Worm (Caenorhabditis elegans) whole organism, L3 larva: ENCODE data around the gene cyn-4.
A peak's percentile ranks its signal among the peaks of the same experiment; 100 is the strongest.

Source experiments
- R02D3.7 ChIP-seq: fragments of 150-350 bp; optimal IDR thresholded peaks from 2 replicates; lab custom pipeline; 2014; ENCODE audit warnings: missing biosample characterization, missing genetic modification characterization
- ZK546.5 ChIP-seq: sonication (generic microtip); optimal IDR thresholded peaks from 2 replicates; lab custom pipeline; 2017; ENCODE audit warnings: missing biosample characterization, missing genetic modification characterization
- aly-2 ChIP-seq: fragments of 150-350 bp; optimal IDR thresholded peaks from 2 replicates; lab custom pipeline; 2014; ENCODE audit warnings: missing biosample characterization, missing genetic modification characterization
- ceh-16 ChIP-seq: sonication (generic microtip); optimal IDR thresholded peaks from 2 replicates; lab custom pipeline; 2017; ENCODE audit warnings: missing biosample characterization, missing genetic modification characterization
- ceh-28 ChIP-seq: fragments of 150-350 bp; optimal IDR thresholded peaks from 2 replicates; lab custom pipeline; 2014; ENCODE audit warnings: missing biosample characterization, missing genetic modification reagents, missing genetic modification characterization
- ceh-82 ChIP-seq: fragments of 150-350 bp; optimal IDR thresholded peaks from 2 replicates; lab custom pipeline; 2014; ENCODE audit warnings: missing biosample characterization, missing genetic modification characterization
- ceh-9 ChIP-seq: sonication (generic microtip); optimal IDR thresholded peaks from 2 replicates; lab custom pipeline; 2018; ENCODE audit warnings: missing biosample characterization, missing genetic modification characterization
- daf-12 ChIP-seq: fragments of 150-350 bp; optimal IDR thresholded peaks from 2 replicates; lab custom pipeline; 2014; ENCODE audit warnings: missing biosample characterization, missing genetic modification reagents, missing genetic modification characterization
- egl-27 ChIP-seq: sonication (generic microtip); optimal IDR thresholded peaks from 4 replicates; lab custom pipeline; 2017; ENCODE audit warnings: missing biosample characterization, missing genetic modification reagents, missing genetic modification characterization
- egl-5 ChIP-seq: fragments of 150-350 bp; optimal IDR thresholded peaks from 2 replicates; lab custom pipeline; 2017; ENCODE audit warnings: missing biosample characterization, missing genetic modification reagents, missing genetic modification characterization, inconsistent platforms
- elt-1 ChIP-seq: fragments of 150-350 bp; optimal IDR thresholded peaks from 2 replicates; lab custom pipeline; 2014; ENCODE audit warnings: missing biosample characterization, missing genetic modification characterization
- elt-2 ChIP-seq: sonication (generic microtip); optimal IDR thresholded peaks from 2 replicates; lab custom pipeline; 2016; ENCODE audit warnings: missing genetic modification reagents, mild to moderate bottlenecking, missing genetic modification characterization, missing compliant biosample characterization
- fkh-10 ChIP-seq: sonication (generic microtip); optimal IDR thresholded peaks from 2 replicates; lab custom pipeline; 2017; ENCODE audit warnings: missing biosample characterization, missing genetic modification reagents, missing genetic modification characterization
- fkh-2 ChIP-seq: fragments of 150-350 bp; optimal IDR thresholded peaks from 2 replicates; lab custom pipeline; 2014; ENCODE audit warnings: missing biosample characterization, missing genetic modification reagents, missing genetic modification characterization
- fos-1 ChIP-seq: fragments of 150-350 bp; optimal IDR thresholded peaks from 2 replicates; lab custom pipeline; 2014; ENCODE audit warnings: missing biosample characterization, missing genetic modification characterization
- hmg-11 ChIP-seq: sonication (generic microtip); optimal IDR thresholded peaks from 2 replicates; lab custom pipeline; 2016; ENCODE audit warnings: missing genetic modification characterization, missing compliant biosample characterization
- jun-1 ChIP-seq: fragments of 150-350 bp; optimal IDR thresholded peaks from 2 replicates; lab custom pipeline; 2014; ENCODE audit warnings: missing biosample characterization, missing genetic modification reagents, missing genetic modification characterization
- lin-15B ChIP-seq: fragments of 150-350 bp; optimal IDR thresholded peaks from 2 replicates; lab custom pipeline; 2014; ENCODE audit warnings: missing biosample characterization, missing genetic modification characterization
- lin-39 ChIP-seq: fragments of 150-350 bp; optimal IDR thresholded peaks from 2 replicates; lab custom pipeline; 2018; ENCODE audit warnings: missing biosample characterization, missing genetic modification reagents, missing genetic modification characterization
- lsy-12 ChIP-seq: sonication (generic microtip); optimal IDR thresholded peaks from 2 replicates; lab custom pipeline; 2016; ENCODE audit warnings: mild to moderate bottlenecking, missing genetic modification characterization, missing compliant biosample characterization
- mml-1 ChIP-seq: fragments of 150-350 bp; sonication (generic microtip); optimal IDR thresholded peaks from 3 replicates; lab custom pipeline; 2014; ENCODE audit warnings: missing biosample characterization, missing genetic modification characterization
- nfya-1 ChIP-seq: sonication (generic microtip); optimal IDR thresholded peaks from 2 replicates; lab custom pipeline; 2017; ENCODE audit warnings: missing genetic modification characterization, mild to moderate bottlenecking, missing compliant biosample characterization, antibody characterized with exemption, moderate library complexity; ENCODE audit not compliant: insufficient read depth
- nhr-11 ChIP-seq: fragments of 150-350 bp; optimal IDR thresholded peaks from 2 replicates; lab custom pipeline; 2014; ENCODE audit warnings: missing biosample characterization, missing genetic modification characterization
- nhr-23 ChIP-seq: fragments of 150-350 bp; optimal IDR thresholded peaks from 2 replicates; lab custom pipeline; 2014; ENCODE audit warnings: missing biosample characterization, missing genetic modification reagents, missing genetic modification characterization
- nhr-25 ChIP-seq: sonication (generic microtip); optimal IDR thresholded peaks from 2 replicates; lab custom pipeline; 2017; ENCODE audit warnings: missing biosample characterization, missing genetic modification characterization
- nhr-28 ChIP-seq: fragments of 150-350 bp; optimal IDR thresholded peaks from 2 replicates; lab custom pipeline; 2014; ENCODE audit warnings: missing biosample characterization, missing genetic modification characterization
- nhr-43 ChIP-seq: sonication (generic microtip); optimal IDR thresholded peaks from 2 replicates; lab custom pipeline; 2016; ENCODE audit warnings: mild to moderate bottlenecking, missing genetic modification characterization, missing compliant biosample characterization; ENCODE audit not compliant: poor library complexity, severe bottlenecking
- nhr-67 ChIP-seq: fragments of 150-350 bp; optimal IDR thresholded peaks from 2 replicates; lab custom pipeline; 2014; ENCODE audit warnings: missing biosample characterization, missing genetic modification characterization
- nhr-76 ChIP-seq: fragments of 150-350 bp; sonication (generic microtip); optimal IDR thresholded peaks from 5 replicates; lab custom pipeline; 2014; ENCODE audit warnings: missing biosample characterization, missing genetic modification characterization
- pha-4 ChIP-seq: fragments of 150-350 bp; optimal IDR thresholded peaks from 2 replicates; lab custom pipeline; 2014; ENCODE audit warnings: missing biosample characterization, missing genetic modification reagents, missing genetic modification characterization
- pqm-1 ChIP-seq: fragments of 150-350 bp; optimal IDR thresholded peaks from 2 replicates; lab custom pipeline; 2017; ENCODE audit warnings: missing biosample characterization, missing genetic modification characterization, inconsistent platforms
- sea-2 ChIP-seq: fragments of 150-350 bp; sonication (generic microtip); optimal IDR thresholded peaks from 4 replicates; lab custom pipeline; 2014; ENCODE audit warnings: missing biosample characterization, missing genetic modification reagents, missing genetic modification characterization
- skn-1 ChIP-seq: fragments of 150-350 bp; optimal IDR thresholded peaks from 2 replicates; lab custom pipeline; 2014; ENCODE audit warnings: missing biosample characterization, missing genetic modification characterization
- snpc-4 ChIP-seq: fragments of 150-350 bp; optimal IDR thresholded peaks from 2 replicates; lab custom pipeline; 2014; ENCODE audit warnings: missing biosample characterization, missing genetic modification characterization
- tbx-2 ChIP-seq: sonication (generic microtip); optimal IDR thresholded peaks from 2 replicates; lab custom pipeline; 2016; ENCODE audit warnings: mild to moderate bottlenecking, missing genetic modification characterization, missing compliant biosample characterization
- ztf-11 ChIP-seq: fragments of 150-350 bp; optimal IDR thresholded peaks from 2 replicates; lab custom pipeline; 2014; ENCODE audit warnings: missing biosample characterization, missing genetic modification characterization

The cyn-4 gene

DNA sequence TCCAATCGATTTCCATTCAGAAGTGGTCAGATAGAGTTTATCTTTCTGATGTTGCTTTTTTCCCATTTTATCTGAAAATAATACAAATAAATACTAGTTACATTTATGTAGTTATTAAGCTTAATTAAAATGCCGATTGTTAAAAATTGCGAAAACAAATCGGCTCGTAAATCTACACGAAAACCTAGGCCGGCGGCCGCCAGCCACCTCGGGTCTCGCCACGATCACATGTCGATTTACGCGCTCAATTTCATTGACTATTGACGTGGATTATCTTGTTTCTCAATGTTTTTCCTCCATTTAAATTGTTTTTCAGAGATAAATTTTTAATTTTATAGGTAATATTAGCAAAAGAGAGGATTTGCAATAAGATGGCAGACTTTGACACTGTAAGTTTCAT, at the start of gene cyn-4, which contains the start of gene copz-1:
Gene cyn-4, minus strand, starts transcription at position 71 of the 400 bp plus-strand sequence.
Gene copz-1, plus strand, starts transcription at position 339 of the 400 bp plus-strand sequence.
- TF ChIP-seq nfya-1 (peak; percentile 90), daf-12 (tag; lab: Kevin White, UChicago) (no peak), lsy-12 (tag; lab: Kevin White, UChicago) (peak; percentile 16), ceh-82 (tag; lab: Kevin White, UChicago) (peak; percentile 63), elt-2 (peak; percentile 29), nhr-23 (tag; lab: Kevin White, UChicago) (peak; percentile 83), nhr-25 (peak; percentile 82), hmg-11 (peak; percentile 60), nhr-43 (peak; percentile 75), mml-1 (tag; lab: Kevin White, UChicago) (no peak), aly-2 (no peak), R02D3.7 (tag; lab: Kevin White, UChicago) (peak; percentile 98), lin-39 (peak; percentile 80), sea-2 (GFP tag; lab: Kevin White, UChicago) (no peak), lin-15B (tag; lab: Kevin White, UChicago) (peak; percentile 93), fkh-2 (tag; lab: Kevin White, UChicago) (no peak), fkh-10 (peak; percentile 31), ceh-28 (tag; lab: Kevin White, UChicago) (peak; percentile 39), ceh-9 (tag; lab: Kevin White, UChicago) (no peak), elt-1 (peak; percentile 30), pha-4 (tag; lab: Kevin White, UChicago) (peak; percentile 89), egl-5 (tag; lab: Kevin White, UChicago) (peak; percentile 62), snpc-4 (tag; lab: Kevin White, UChicago) (peak; percentile 87)

DNA sequence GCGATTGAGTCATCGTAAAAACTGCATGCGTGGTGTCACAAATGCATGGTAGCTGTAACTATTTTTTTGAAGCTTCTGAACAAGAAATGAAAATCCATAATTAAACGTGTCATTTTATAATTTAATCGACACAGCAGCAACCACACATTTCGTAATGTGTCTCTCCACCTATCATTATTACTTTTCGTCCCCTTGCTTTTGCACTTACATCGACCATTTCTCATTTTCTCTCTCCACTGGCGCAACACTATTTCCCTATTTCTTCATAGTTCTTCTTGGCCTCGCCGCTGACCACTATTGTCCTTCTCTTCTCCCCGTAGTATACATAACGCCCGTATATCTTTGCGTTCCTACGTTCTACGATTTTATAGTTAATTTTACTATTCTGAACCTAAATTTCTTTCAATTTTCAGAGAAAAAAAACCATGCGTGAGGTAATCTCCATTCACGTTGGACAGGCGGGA, 45.9 kb upstream of the cyn-4 start, which contains the start of gene tba-4:
Gene tba-4, plus strand, starts transcription at position 414 of the 464 bp plus-strand sequence.
- TF ChIP-seq pha-4 (tag; lab: Kevin White, UChicago) (no peak), elt-2 (peak; percentile 23), nhr-25 (peak; percentile 13)

DNA sequence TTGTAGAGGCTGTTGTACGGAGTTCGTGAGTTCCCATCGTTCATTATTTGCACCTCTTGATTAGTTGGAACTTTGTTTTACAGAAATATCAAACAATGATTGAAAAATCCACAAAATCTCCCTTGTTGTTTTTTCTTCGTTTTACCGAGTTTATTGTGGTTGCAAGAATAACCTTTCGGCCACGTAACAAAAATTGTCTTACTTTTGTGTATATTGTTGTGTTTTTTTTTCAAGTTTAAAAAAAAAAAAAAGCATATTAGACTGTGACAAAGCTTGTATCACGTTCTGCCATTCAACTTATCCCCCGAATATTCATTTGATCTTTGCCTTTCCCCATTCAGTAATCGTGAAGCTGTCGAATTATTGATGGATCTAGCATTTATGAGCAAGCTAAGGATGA, 44.8 kb upstream of the cyn-4 start, which contains the start of gene F44F4.10:
Gene F44F4.10, minus strand, starts transcription at position 101 of the 400 bp plus-strand sequence.
- TF ChIP-seq fos-1 (tag; lab: Kevin White, UChicago): no peak
- no peak for TF ChIP-seq egl-27 (tag; lab: Kevin White, UChicago)
- no peak for TF ChIP-seq nhr-11 (tag; lab: Kevin White, UChicago)
- no peak for TF ChIP-seq ztf-11 (tag; lab: Kevin White, UChicago)
- TF ChIP-seq mml-1 (tag; lab: Kevin White, UChicago): no peak
- TF ChIP-seq daf-12 (tag; lab: Kevin White, UChicago): no peak
- no peak for TF ChIP-seq R02D3.7 (tag; lab: Kevin White, UChicago)
- no peak for TF ChIP-seq sea-2 (GFP tag; lab: Kevin White, UChicago)
- no peak for TF ChIP-seq lin-39
- TF ChIP-seq, all 47 proteins: peak for 0

DNA sequence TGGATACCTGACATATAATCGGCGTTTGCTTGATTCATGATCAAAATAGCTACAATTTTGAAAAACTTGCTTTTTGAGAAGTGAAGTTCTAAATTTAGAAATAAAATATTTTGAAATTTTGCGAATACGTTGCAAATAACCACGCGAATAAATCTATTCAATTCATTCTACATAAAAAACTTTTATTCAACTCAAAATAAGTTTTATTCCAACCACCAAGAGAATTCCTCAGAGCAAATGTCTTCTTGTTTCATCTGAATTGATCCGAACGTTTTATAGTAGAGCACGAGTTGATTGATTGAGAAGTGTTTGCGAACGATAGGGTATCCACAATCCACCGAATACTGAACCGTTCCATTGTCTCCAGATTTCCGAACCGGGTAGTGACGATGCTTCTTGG, 43.3 kb upstream of the cyn-4 start, which contains the start of gene F44F4.9:
Gene F44F4.9, minus strand, starts transcription at position 101 of the 400 bp plus-strand sequence.
- no peak for TF ChIP-seq ceh-82 (tag; lab: Kevin White, UChicago)
- TF ChIP-seq ceh-9 (tag; lab: Kevin White, UChicago): no peak
- no peak for TF ChIP-seq ztf-11 (tag; lab: Kevin White, UChicago)
- no peak for TF ChIP-seq ceh-16 (tag; lab: Kevin White, UChicago)
- no peak for TF ChIP-seq nhr-28
- TF ChIP-seq daf-12 (tag; lab: Kevin White, UChicago): no peak
- no peak for TF ChIP-seq pqm-1 (tag; lab: Kevin White, UChicago)
- no peak for TF ChIP-seq tbx-2 (tag; lab: Kevin White, UChicago)
- no peak for TF ChIP-seq hmg-11
- TF ChIP-seq egl-27 (tag; lab: Kevin White, UChicago): no peak
- TF ChIP-seq skn-1 (tag; lab: Kevin White, UChicago): no peak
- TF ChIP-seq jun-1 (tag; lab: Kevin White, UChicago): no peak
- no peak for TF ChIP-seq ZK546.5 (tag; lab: Kevin White, UChicago)
- TF ChIP-seq nhr-25: no peak
- TF ChIP-seq mml-1 (tag; lab: Kevin White, UChicago): no peak
- no peak for TF ChIP-seq nhr-76 (tag; lab: Kevin White, UChicago)
- TF ChIP-seq pha-4 (tag; lab: Kevin White, UChicago): no peak
- TF ChIP-seq nhr-67 (tag; lab: Kevin White, UChicago): no peak
